Worm (Caenorhabditis elegans): Measurements from ENCODE around the gene W10G6.6.

Gene W10G6.6

DNA sequence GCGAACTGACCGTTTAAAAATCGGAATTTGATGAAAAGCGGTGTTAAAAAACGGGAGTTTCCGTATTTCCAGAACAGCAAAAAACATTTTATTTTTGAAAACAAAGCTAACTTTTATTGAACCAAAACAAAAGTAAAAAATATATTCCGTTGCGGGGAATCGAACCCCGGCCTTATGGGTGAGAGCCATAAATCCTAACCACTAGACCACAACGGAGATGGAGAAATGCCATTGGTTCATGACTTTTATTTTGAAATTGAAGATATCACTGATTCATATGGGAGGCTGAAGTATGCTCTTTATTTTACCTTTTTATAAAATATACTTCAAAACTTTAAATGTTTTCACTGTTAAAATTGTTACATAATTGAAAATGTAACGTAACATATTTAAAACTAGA is 34.6 kb upstream of the W10G6.6 start:
- TF ChIP-seq pes-1 (GFP tag; IDR thresholded peaks at IDR 0.05): no peak

DNA sequence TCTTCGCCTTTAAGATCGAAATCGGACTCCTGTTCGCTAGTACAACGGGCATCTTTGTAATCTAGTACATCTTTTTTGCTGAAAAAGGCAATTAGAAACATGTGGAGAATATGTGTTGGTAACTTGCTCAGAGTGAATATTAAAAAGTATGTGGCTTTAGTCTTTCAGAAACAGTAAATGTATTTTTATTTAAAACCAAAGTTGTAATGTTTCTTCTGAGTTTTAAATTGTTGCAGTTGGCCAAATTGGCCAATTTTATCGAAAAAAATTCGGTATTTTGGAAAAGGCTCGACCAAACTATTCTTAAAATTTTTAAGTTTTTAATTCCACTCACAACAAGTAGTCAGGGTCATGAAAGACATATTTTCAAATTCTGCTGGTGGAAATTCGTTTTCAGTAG is 32.5 kb upstream of the W10G6.6 start, which contains the start of gene F52E10.2:
Gene F52E10.2 (minus strand): TSS at position 101 of the 400 bp plus-strand sequence.
- TF ChIP-seq ama-1 (optimal IDR thresholded peaks at IDR 0.05) (no peak), tbx-11 (GFP tag; IDR thresholded peaks at IDR 0.05) (no peak), scrt-1 (GFP tag; IDR thresholded peaks at IDR 0.05) (no peak), flt-1 (GFP tag; IDR thresholded peaks at IDR 0.05) (no peak), F13C5.2 (tag; optimal IDR thresholded peaks at IDR 0.05) (no peak), ets-7 (tag; optimal IDR thresholded peaks at IDR 0.05) (no peak), B0310.2 (tag; optimal IDR thresholded peaks at IDR 0.05) (no peak), pes-1 (GFP tag; IDR thresholded peaks at IDR 0.05) (no peak), hnd-1 (tag; optimal IDR thresholded peaks at IDR 0.05) (no peak), ceh-36 (tag; optimal IDR thresholded peaks at IDR 0.05) (no peak), hmg-4 (GFP tag; optimal IDR thresholded peaks at IDR 0.05) (no peak), aly-1 (tag; optimal IDR thresholded peaks at IDR 0.05) (no peak), tbx-37 (GFP tag; conservative IDR thresholded peaks at IDR 0.05) (no peak), sea-1 (GFP tag; conservative IDR thresholded peaks at IDR 0.05) (no peak), hmbx-1 (tag; optimal IDR thresholded peaks at IDR 0.05) (no peak), tra-4 (tag; optimal IDR thresholded peaks at IDR 0.05) (no peak)

DNA sequence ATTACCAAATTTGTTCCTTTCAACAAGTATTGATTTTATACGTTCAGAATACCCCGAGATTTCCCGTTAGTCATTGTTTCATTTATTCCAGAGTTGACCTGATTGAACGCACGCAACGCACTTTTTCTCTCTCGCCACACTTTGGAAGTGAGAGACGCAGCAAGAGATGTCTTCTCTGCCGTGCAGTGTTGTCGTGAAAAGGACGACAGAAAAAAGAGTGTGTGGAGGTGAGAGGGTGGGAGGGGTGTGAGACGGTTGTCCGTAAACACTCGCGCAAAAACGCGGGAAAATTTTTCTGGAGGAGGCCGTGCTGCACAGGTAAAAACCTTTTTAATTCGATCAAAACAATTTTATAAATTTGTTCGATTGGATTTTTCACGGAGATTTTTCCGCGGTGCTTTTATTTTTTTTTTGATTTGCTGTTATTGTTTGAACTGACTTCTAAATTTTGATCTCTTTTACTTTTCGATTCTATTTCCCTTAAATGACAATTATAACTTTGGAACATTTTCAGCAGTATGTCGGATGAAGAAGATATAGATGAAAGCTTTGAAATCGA is 24.8 kb upstream of the W10G6.6 start, which contains the start of gene sdc-1:
Gene sdc-1 (plus strand): TSS at position 509 of the 559 bp plus-strand sequence.
- TF ChIP-seq F13C5.2 (tag; optimal IDR thresholded peaks at IDR 0.05) (peak; percentile 48), tbx-11 (GFP tag; IDR thresholded peaks at IDR 0.05) (no peak)

DNA sequence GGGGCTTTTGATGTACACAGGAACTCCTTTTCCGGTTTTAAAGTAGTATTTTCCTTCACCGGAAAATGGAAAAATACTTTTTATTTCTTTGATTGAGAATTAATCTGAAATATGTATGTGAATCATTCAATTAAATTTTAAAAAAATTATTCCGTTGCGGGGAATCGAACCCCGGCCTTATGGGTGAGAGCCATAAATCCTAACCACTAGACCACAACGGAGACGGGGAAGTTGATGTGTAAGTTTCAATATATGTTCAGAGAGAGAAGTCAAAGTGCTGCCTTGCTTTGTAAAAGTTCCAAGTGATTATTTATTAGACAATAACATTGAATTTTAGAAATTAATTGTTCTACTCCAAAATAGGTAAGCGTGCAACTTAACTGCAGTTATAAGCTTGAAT is 20.6 kb upstream of the W10G6.6 start:
- TF ChIP-seq ets-7 (tag; optimal IDR thresholded peaks at IDR 0.05) (no peak), ama-1 (optimal IDR thresholded peaks at IDR 0.05) (no peak), sea-1 (GFP tag; conservative IDR thresholded peaks at IDR 0.05) (no peak), tbx-37 (GFP tag; conservative IDR thresholded peaks at IDR 0.05) (peak; percentile 38; the same call in 1 of the 2 replicates), hmg-4 (GFP tag; optimal IDR thresholded peaks at IDR 0.05) (no peak), F13C5.2 (tag; optimal IDR thresholded peaks at IDR 0.05) (no peak), hnd-1 (tag; optimal IDR thresholded peaks at IDR 0.05) (peak; percentile 34), ceh-36 (tag; optimal IDR thresholded peaks at IDR 0.05) (no peak), tra-4 (tag; optimal IDR thresholded peaks at IDR 0.05) (no peak), hmbx-1 (tag; optimal IDR thresholded peaks at IDR 0.05) (no peak), scrt-1 (GFP tag; IDR thresholded peaks at IDR 0.05) (no peak), B0310.2 (tag; optimal IDR thresholded peaks at IDR 0.05) (no peak), ceh-13 (GFP tag; optimal IDR thresholded peaks at IDR 0.05) (no peak), tbx-11 (GFP tag; IDR thresholded peaks at IDR 0.05) (peak; percentile 66; the same call in 1 of the 2 replicates), flt-1 (GFP tag; IDR thresholded peaks at IDR 0.05) (0 out of 2 replicates have a peak, but pooled peaks have one; percentile 55), pes-1 (GFP tag; IDR thresholded peaks at IDR 0.05) (peak; percentile 71), aly-1 (tag; optimal IDR thresholded peaks at IDR 0.05) (no peak)

ce11 chrX:16269969-16270368 is 19.4 kb upstream of the W10G6.6 start, which contains the start of gene ifa-3:
Gene ifa-3 (minus strand): TSS chrX:16270069.
- no peak for TF ChIP-seq tbx-37 (GFP tag; conservative IDR thresholded peaks at IDR 0.05)
- TF ChIP-seq F13C5.2 (tag; optimal IDR thresholded peaks at IDR 0.05): no peak
- no peak for TF ChIP-seq ets-7 (tag; optimal IDR thresholded peaks at IDR 0.05)
- no peak for TF ChIP-seq sea-1 (GFP tag; conservative IDR thresholded peaks at IDR 0.05)
- no peak for TF ChIP-seq ama-1 (optimal IDR thresholded peaks at IDR 0.05)
- no peak for TF ChIP-seq scrt-1 (GFP tag; IDR thresholded peaks at IDR 0.05)
- TF ChIP-seq hnd-1 (tag; optimal IDR thresholded peaks at IDR 0.05): no peak
- no peak for TF ChIP-seq flt-1 (GFP tag; IDR thresholded peaks at IDR 0.05)
- TF ChIP-seq tra-4 (tag; optimal IDR thresholded peaks at IDR 0.05): no peak
- TF ChIP-seq pes-1 (GFP tag; IDR thresholded peaks at IDR 0.05): no peak
- TF ChIP-seq ceh-13 (GFP tag; optimal IDR thresholded peaks at IDR 0.05): no peak
- TF ChIP-seq aly-1 (tag; optimal IDR thresholded peaks at IDR 0.05): no peak
- TF ChIP-seq ceh-36 (tag; optimal IDR thresholded peaks at IDR 0.05): no peak
- TF ChIP-seq tbx-11 (GFP tag; IDR thresholded peaks at IDR 0.05): no peak

ce11 chrX:16265636-16266384 is 15.2 kb upstream of the W10G6.6 start, which contains the start of gene mua-6:
Gene mua-6 (minus strand): TSS chrX:16265686.
- TF ChIP-seq tbx-11 (GFP tag; IDR thresholded peaks at IDR 0.05) (no peak), ceh-13 (GFP tag; optimal IDR thresholded peaks at IDR 0.05) (no peak), tra-4 (tag; optimal IDR thresholded peaks at IDR 0.05) (no peak), pes-1 (GFP tag; IDR thresholded peaks at IDR 0.05) (no peak), scrt-1 (GFP tag; IDR thresholded peaks at IDR 0.05) (no peak), ama-1 (optimal IDR thresholded peaks at IDR 0.05) (no peak), hmbx-1 (tag; optimal IDR thresholded peaks at IDR 0.05) (no peak), hnd-1 (tag; optimal IDR thresholded peaks at IDR 0.05) (no peak), aly-1 (tag; optimal IDR thresholded peaks at IDR 0.05) (no peak), flt-1 (GFP tag; IDR thresholded peaks at IDR 0.05) (no peak), B0310.2 (tag; optimal IDR thresholded peaks at IDR 0.05) (no peak), ceh-36 (tag; optimal IDR thresholded peaks at IDR 0.05) (no peak)

DNA sequence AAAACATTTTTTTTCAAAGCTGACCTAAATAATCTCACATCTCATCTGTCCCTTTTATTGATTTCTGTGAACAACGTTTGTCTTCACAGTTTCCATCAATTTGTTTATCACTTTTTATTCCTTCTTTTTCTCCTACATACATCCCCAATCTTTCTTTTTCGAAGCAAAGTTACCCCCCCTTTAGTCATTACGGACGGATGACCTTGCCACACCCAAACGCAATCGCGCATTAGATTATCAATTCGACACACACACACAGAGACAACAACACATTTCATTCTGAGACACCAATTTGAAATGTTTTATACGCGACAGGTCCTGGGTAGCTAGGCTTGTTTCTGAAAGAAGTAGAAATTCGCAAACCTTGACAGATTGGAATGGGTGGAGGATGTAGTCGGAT is 12.7 kb upstream of the W10G6.6 start:
- no peak for TF ChIP-seq B0310.2 (tag; optimal IDR thresholded peaks at IDR 0.05)
- no peak for TF ChIP-seq sea-1 (GFP tag; conservative IDR thresholded peaks at IDR 0.05)
- no peak for TF ChIP-seq flt-1 (GFP tag; IDR thresholded peaks at IDR 0.05)
- no peak for TF ChIP-seq hnd-1 (tag; optimal IDR thresholded peaks at IDR 0.05)
- no peak for TF ChIP-seq ets-7 (tag; optimal IDR thresholded peaks at IDR 0.05)
- no peak for TF ChIP-seq tbx-11 (GFP tag; IDR thresholded peaks at IDR 0.05)
- TF ChIP-seq aly-1 (tag; optimal IDR thresholded peaks at IDR 0.05): no peak
- no peak for TF ChIP-seq pes-1 (GFP tag; IDR thresholded peaks at IDR 0.05)
- no peak for TF ChIP-seq tra-4 (tag; optimal IDR thresholded peaks at IDR 0.05)
- TF ChIP-seq ama-1 (optimal IDR thresholded peaks at IDR 0.05): no peak
- no peak for TF ChIP-seq hmbx-1 (tag; optimal IDR thresholded peaks at IDR 0.05)
- TF ChIP-seq scrt-1 (GFP tag; IDR thresholded peaks at IDR 0.05): no peak
- TF ChIP-seq tbx-37 (GFP tag; conservative IDR thresholded peaks at IDR 0.05): no peak
- no peak for TF ChIP-seq ceh-13 (GFP tag; optimal IDR thresholded peaks at IDR 0.05)
- TF ChIP-seq hmg-4 (GFP tag; optimal IDR thresholded peaks at IDR 0.05): no peak
